Worm (Caenorhabditis elegans) whole organism, L4 larva: Measurements from ENCODE around the gene H23N18.5.

Experiments
- lin-39 ChIP-seq: fragments of 150-350 bp; optimal IDR thresholded peaks from 2 replicates; lab custom pipeline; 2014; ENCODE audit warnings: missing biosample characterization, missing genetic modification reagents, missing genetic modification characterization
- lsy-2 ChIP-seq, 2 experiments: fragments of 150-350 bp in 1 of 2; sonication (generic microtip) in 1 of 2; optimal IDR thresholded peaks; 2 replicates each; lab custom pipeline; 2014 to 2017; ENCODE audit warnings: missing biosample characterization in 2 of 2, missing genetic modification characterization in 2 of 2
- madf-9 ChIP-seq: fragments of 200-800 bp; sonication (Bioruptor generic); conservative IDR thresholded peaks from 2 replicates; pipeline ENCODE4 v1.3.6; 2022; ENCODE audit warnings: missing genetic modification reagents, missing genetic modification characterization, missing compliant biosample characterization
- nhr-42 ChIP-seq: fragments of 200-800 bp; sonication (Bioruptor generic); IDR thresholded peaks from 2 replicates; pipeline ENCODE4 v1.3.6; 2022; ENCODE audit warnings: missing genetic modification characterization, missing compliant biosample characterization
- nhr-48 ChIP-seq: sonication (generic microtip); optimal IDR thresholded peaks from 2 replicates; lab custom pipeline; 2016; ENCODE audit warnings: mild to moderate bottlenecking, missing genetic modification characterization, missing compliant biosample characterization
- tag-97 ChIP-seq: fragments of 200-800 bp; sonication (Bioruptor generic); IDR thresholded peaks from 2 replicates; pipeline ENCODE4 v1.3.6; 2022; ENCODE audit warnings: missing genetic modification characterization, missing compliant biosample characterization

DNA sequence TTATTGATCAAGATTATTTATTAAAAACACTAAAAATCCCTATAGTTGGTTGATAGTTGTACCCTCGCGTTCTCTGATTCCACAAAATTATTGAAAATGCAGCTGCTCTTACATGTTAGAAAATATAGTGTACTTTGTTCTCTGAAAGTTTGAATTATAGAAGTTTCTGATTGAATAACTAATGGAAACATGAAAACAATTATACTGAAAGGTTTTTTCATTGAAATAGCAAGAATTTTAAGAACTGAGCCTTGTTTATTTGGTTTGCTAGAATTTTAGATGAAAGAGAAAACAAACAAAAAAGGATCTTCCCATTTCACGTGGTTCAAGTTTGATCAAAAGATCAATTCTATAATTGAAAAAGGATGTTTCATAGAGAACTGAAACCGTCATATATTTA, 44.6 kb downstream of the H23N18.5 start:
- TF ChIP-seq nhr-48, result no peak
- TF ChIP-seq lsy-2 (tag; optimal IDR thresholded peaks at IDR 0.05; lab: Kevin White, UChicago), result no peak
- TF ChIP-seq tag-97, result no peak
- TF ChIP-seq lin-39 (tag; lab: Kevin White, UChicago), result no peak
- TF ChIP-seq madf-9 (GFP tag; lab: Robert Waterston, UW), result no peak
- no peak for TF ChIP-seq nhr-42 (GFP tag; lab: Robert Waterston, UW)
